Worm (Caenorhabditis elegans) whole organism, midembryonic: ENCODE measurements around the gene aco-2.

Experiments used
- T22C8.4 ChIP-seq: fragments of 200-800 bp; sonication (Bioruptor generic); IDR thresholded peaks from 2 replicates; pipeline ENCODE4 v1.3.6; 2022; ENCODE audit warnings: missing genetic modification characterization, missing compliant biosample characterization
- cog-1 ChIP-seq: sonication (generic microtip); optimal IDR thresholded peaks from 2 replicates; lab custom pipeline; 2016; ENCODE audit warnings: missing genetic modification characterization, missing compliant biosample characterization
- flt-1 ChIP-seq: fragments of 200-800 bp; sonication (Bioruptor generic); IDR thresholded peaks from 2 replicates; pipeline ENCODE4 v1.3.6; 2022; ENCODE audit warnings: missing genetic modification characterization, missing compliant biosample characterization
- klf-2 ChIP-seq: fragments of 200-800 bp; sonication (Bioruptor generic); conservative IDR thresholded peaks from 2 replicates; pipeline ENCODE4 v1.3.6; 2022; ENCODE audit warnings: missing genetic modification reagents, missing genetic modification characterization, missing compliant biosample characterization
- med-1 ChIP-seq: sonication (generic microtip); optimal IDR thresholded peaks from 2 replicates; lab custom pipeline; 2017; ENCODE audit warnings: missing genetic modification characterization, mild to moderate bottlenecking, missing compliant biosample characterization, antibody characterized with exemption, missing genetic modification reagents; ENCODE audit not compliant: insufficient read depth
- ref-1 ChIP-seq: fragments of 200-800 bp; sonication (Bioruptor generic); conservative IDR thresholded peaks from 2 replicates; pipeline ENCODE4 v1.3.6; 2022; ENCODE audit warnings: missing genetic modification reagents, missing genetic modification characterization, missing compliant biosample characterization
- tab-1 ChIP-seq: fragments of 200-800 bp; sonication (Bioruptor generic); IDR thresholded peaks from 2 replicates; pipeline ENCODE4 v1.3.6; 2022; ENCODE audit warnings: missing genetic modification characterization, missing compliant biosample characterization
- ztf-23 ChIP-seq: fragments of 200-800 bp; sonication (Bioruptor generic); IDR thresholded peaks from 2 replicates; pipeline ENCODE4 v1.3.6; 2022; ENCODE audit warnings: missing genetic modification reagents, missing genetic modification characterization, missing compliant biosample characterization
- ztf-29 ChIP-seq: fragments of 200-800 bp; sonication (Bioruptor generic); IDR thresholded peaks from 2 replicates; pipeline ENCODE4 v1.3.6; 2022; ENCODE audit warnings: missing genetic modification reagents, missing genetic modification characterization, missing compliant biosample characterization

Gene aco-2

DNA sequence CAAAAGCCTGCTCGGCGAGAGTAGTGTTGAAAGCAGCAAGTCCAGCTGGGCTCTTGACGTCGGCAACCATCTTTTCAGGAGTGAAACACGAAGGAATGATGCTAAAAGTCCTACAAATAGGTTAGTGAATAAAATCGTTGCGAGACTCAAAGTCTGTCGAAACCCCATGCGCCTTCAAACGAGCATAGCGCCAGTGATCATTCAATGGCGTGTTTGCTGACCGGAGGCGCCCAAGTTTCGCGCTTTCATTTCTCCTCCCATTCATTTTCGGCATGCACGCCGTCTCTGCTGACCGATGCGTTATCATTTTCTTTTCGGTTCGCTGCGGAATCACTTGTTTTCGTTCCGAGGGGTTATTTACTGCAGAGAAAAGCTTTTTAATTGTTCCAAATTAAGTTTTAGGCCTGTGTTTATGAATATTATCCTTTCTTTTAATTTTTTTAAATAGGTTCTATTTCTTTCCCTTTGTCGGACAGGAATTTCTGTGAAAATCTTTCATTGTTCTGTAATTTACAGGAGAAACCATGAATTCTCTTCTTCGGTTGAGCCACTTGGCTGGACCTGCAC is at the start of gene aco-2, which contains the start of gene eef-1B.1:
TSS of gene aco-2 (plus strand) at position 517 of the 567 bp plus-strand sequence.
TSS of gene eef-1B.1 (minus strand) at position 186 of the 567 bp plus-strand sequence.
- no peak for TF ChIP-seq T22C8.4 (GFP tag; lab: Robert Waterston, UW)
- TF ChIP-seq tab-1 (GFP tag; lab: Robert Waterston, UW) = no peak
- peak; percentile 1 for TF ChIP-seq cog-1

DNA sequence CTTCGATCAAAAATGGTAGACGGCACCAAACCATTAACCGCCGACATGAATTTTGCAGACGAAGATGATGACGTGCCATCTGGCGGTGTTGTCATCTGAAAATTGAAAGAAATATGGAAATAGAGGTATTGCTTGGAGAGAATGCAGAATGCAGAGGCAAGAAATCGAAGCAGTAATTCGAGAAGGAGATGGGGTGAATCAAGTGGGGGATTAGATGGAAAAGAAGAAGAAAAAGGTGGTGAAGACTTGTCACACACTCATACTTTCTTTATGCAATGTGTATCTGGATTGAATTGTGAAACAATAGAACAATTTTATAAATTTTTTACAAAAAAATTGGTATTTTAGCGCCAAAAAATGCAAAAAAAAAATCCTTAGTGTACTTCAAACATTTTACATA is 48.7 kb upstream of the aco-2 start, which contains the start of gene tag-250:
TSS of gene tag-250 (minus strand) at position 101 of the 400 bp plus-strand sequence.
- TF ChIP-seq med-1 (GFP tag; lab: Kevin White, UChicago) (no peak), ref-1 (GFP tag; lab: Robert Waterston, UW) (no peak), tab-1 (GFP tag; lab: Robert Waterston, UW) (no peak), flt-1 (GFP tag; lab: Robert Waterston, UW) (no peak), ztf-29 (GFP tag; lab: Robert Waterston, UW) (no peak), klf-2 (GFP tag; lab: Robert Waterston, UW) (no peak), T22C8.4 (GFP tag; lab: Robert Waterston, UW) (no peak), cog-1 (no peak), ztf-23 (no peak)

DNA sequence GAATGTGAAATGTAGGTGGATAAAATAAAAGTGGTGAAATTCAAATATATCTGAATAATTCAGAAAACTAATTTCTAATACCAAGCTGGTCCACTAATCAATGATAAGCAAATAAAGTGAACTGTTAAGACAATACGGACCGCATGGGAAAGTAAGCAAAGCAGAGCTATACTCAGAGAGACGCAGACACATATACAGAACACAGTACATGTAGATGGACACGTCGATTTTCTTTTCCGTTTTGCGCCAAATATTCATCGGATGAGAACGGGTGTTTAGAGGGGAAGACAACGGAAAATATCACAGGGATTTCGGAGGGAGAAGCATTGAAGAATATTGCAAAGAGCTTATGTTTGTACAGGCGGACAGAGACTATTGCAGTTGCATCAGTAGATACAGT is 47.5 kb upstream of the aco-2 start:
- TF ChIP-seq T22C8.4 (GFP tag; lab: Robert Waterston, UW) = no peak
- no peak for TF ChIP-seq klf-2 (GFP tag; lab: Robert Waterston, UW)
- TF ChIP-seq med-1 (GFP tag; lab: Kevin White, UChicago) = no peak
- no peak for TF ChIP-seq flt-1 (GFP tag; lab: Robert Waterston, UW)
- TF ChIP-seq ztf-23 = no peak
- TF ChIP-seq ztf-29 (GFP tag; lab: Robert Waterston, UW) = no peak
- no peak for TF ChIP-seq tab-1 (GFP tag; lab: Robert Waterston, UW)
- TF ChIP-seq ref-1 (GFP tag; lab: Robert Waterston, UW) = no peak
- TF ChIP-seq cog-1 = no peak

DNA sequence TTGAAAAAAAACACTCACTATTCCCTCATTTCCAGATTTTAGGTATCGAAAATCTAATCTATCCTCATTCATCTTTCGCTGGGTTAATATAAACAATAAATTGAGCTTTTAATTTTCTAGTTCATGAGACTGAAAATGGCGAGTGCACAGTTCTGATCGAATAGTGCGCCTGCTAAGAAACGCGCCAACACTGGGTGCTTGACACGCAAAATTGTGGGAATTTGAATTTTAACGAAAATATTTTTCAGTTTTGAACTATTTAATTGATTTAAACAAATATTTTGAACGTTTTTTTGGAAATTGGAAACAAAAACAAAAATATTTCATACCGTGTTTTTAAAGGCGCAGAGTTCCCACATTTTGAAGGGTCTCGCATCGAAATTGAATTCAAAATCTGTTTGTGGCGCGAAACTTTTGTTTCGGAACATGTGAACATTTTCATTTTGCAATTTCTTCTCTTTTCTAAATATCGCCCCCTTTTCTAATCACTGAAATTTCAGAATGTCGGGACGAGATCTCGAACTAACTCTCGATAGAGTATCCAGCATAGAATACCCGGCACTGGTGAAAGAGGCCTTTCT is 44.9 kb upstream of the aco-2 start, which contains the start of the genes C29E4.13 and npp-15:
TSS of gene C29E4.13 (minus strand) at position 169 of the 581 bp plus-strand sequence.
TSS of gene npp-15 (plus strand) at position 495 of the 581 bp plus-strand sequence.
- TF ChIP-seq med-1 (GFP tag; lab: Kevin White, UChicago) (no peak), cog-1 (no peak), klf-2 (GFP tag; lab: Robert Waterston, UW) (no peak), ztf-29 (GFP tag; lab: Robert Waterston, UW) (no peak), flt-1 (GFP tag; lab: Robert Waterston, UW) (no peak), tab-1 (GFP tag; lab: Robert Waterston, UW) (no peak), T22C8.4 (GFP tag; lab: Robert Waterston, UW) (no peak), ztf-23 (no peak), ref-1 (GFP tag; lab: Robert Waterston, UW) (no peak)

DNA sequence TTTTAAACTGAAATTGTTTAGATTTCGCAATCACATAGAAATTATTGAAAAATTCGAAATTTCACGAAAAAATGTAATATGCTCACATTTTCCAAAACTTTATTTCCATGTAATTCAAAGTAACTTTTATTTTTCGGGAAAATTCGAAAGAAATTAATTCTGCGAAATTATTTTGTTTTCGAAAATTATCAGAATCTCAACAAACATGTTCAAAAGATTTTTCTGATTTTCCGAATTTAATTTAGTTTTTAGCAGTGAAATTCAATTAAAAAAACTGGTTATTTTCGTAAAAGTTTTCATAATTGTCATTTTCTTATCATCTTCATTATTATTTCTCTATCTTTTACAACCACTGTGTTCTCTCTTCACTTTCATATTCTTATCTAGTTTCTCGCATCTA is 40.3 kb upstream of the aco-2 start, which contains the start of gene ran-2:
TSS of gene ran-2 (plus strand) at position 301 of the 400 bp plus-strand sequence.
- TF ChIP-seq med-1 (GFP tag; lab: Kevin White, UChicago) (no peak), ref-1 (GFP tag; lab: Robert Waterston, UW) (no peak), T22C8.4 (GFP tag; lab: Robert Waterston, UW) (no peak), ztf-23 (no peak), ztf-29 (GFP tag; lab: Robert Waterston, UW) (no peak), cog-1 (no peak), tab-1 (GFP tag; lab: Robert Waterston, UW) (no peak), flt-1 (GFP tag; lab: Robert Waterston, UW) (no peak), klf-2 (GFP tag; lab: Robert Waterston, UW) (no peak)

DNA sequence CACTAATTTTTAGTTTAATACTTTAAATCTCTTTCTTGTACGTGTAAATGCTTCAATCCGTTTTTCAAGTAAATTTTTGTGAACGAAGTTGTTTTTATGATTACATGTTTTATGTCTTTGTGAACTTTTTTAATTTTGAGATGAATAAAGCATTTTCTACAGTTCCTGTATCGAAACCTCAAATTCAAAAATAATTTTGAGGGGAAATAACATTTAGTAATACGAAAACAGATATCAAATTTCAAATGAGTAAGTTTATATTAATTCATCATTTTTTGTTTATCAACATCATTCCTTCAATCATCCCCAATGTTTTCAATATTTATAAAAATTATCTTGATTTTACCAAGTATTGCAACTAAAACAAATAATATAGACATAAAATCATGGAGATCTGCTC is 36.0 kb upstream of the aco-2 start, which contains the start of gene C29E4.10:
TSS of gene C29E4.10 (plus strand) at position 301 of the 400 bp plus-strand sequence.
- TF ChIP-seq tab-1 (GFP tag; lab: Robert Waterston, UW) = no peak
- TF ChIP-seq ref-1 (GFP tag; lab: Robert Waterston, UW) = no peak
- TF ChIP-seq T22C8.4 (GFP tag; lab: Robert Waterston, UW) = no peak
- no peak for TF ChIP-seq flt-1 (GFP tag; lab: Robert Waterston, UW)
- TF ChIP-seq klf-2 (GFP tag; lab: Robert Waterston, UW) = no peak
- TF ChIP-seq ztf-23 = no peak
- TF ChIP-seq cog-1 = no peak
- no peak for TF ChIP-seq med-1 (GFP tag; lab: Kevin White, UChicago)
- TF ChIP-seq ztf-29 (GFP tag; lab: Robert Waterston, UW) = no peak

DNA sequence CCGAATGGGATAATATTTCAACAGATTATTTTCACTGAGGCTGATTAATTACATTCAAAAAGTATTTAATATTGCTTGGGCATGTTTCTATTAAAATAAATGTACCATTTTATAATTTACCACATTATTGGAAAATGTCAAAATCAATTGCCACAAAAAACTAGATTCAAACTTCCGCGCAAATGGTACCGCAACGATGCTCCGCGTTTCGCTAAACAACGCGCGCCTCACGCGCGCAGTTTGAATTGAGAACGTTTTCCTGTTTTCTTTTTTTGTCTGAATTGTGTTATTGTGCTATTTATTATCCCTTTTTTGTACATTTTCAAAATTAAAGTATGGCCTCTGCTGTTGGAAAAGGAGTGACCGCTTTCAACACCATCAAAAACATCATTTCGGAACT is 32.7 kb upstream of the aco-2 start, which contains the start of gene C29E4.12:
TSS of gene C29E4.12 (plus strand) at position 333 of the 400 bp plus-strand sequence.
- no peak for TF ChIP-seq flt-1 (GFP tag; lab: Robert Waterston, UW)
- no peak for TF ChIP-seq ztf-23
- no peak for TF ChIP-seq cog-1
- TF ChIP-seq tab-1 (GFP tag; lab: Robert Waterston, UW) = no peak
- TF ChIP-seq med-1 (GFP tag; lab: Kevin White, UChicago) = no peak
- TF ChIP-seq T22C8.4 (GFP tag; lab: Robert Waterston, UW) = no peak
- no peak for TF ChIP-seq ztf-29 (GFP tag; lab: Robert Waterston, UW)
- TF ChIP-seq klf-2 (GFP tag; lab: Robert Waterston, UW) = no peak
- no peak for TF ChIP-seq ref-1 (GFP tag; lab: Robert Waterston, UW)

DNA sequence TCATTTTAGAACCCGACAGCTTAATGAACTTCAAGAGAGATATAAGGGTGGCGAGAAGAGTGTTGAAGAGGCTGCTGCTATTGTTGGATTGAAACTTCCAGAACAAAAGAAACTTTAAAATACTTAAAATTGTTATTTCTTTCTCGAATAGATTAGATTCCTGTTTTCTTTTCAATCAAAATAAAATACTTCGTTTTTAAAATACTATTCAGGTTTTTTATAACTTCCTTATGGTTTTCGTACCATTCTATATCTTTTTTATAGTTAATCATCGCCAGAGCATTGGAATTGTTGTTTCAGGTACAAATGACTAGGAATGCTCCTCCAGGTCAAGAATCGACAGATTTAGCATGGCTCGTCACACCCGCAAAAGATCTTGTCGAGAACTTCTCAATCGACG is 32.1 kb upstream of the aco-2 start, which contains the start of gene kle-2:
TSS of gene kle-2 (plus strand) at position 301 of the 400 bp plus-strand sequence.
- no peak for TF ChIP-seq med-1 (GFP tag; lab: Kevin White, UChicago)
- no peak for TF ChIP-seq ref-1 (GFP tag; lab: Robert Waterston, UW)
- no peak for TF ChIP-seq klf-2 (GFP tag; lab: Robert Waterston, UW)
- TF ChIP-seq flt-1 (GFP tag; lab: Robert Waterston, UW) = no peak

DNA sequence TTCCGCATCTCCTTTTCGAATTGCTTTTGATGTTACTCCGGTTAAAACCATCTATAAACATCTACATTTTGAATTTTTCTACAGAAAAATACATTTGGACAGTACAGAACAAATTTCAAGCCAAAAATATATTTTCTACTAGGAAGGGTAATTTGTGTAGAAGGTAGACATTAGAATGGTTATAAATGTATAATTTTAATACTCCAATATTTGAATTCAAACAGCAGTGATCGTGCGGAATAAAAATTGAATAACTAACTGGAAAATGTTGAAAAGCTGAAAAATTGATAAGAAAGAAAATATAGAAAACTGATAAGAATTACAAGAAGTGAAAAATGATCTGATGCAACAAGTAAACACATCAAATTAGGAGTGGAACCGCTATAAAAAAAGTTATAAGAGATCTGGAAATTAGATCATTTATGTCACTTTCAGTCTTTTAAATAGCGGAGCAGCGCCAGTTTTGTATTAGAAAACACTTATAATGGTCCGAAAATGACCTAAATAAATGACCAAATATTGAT is 26.5 kb upstream of the aco-2 start, which contains the start of gene gsto-1:
TSS of gene gsto-1 (minus strand) at position 51 of the 524 bp plus-strand sequence.
- TF ChIP-seq ref-1 (GFP tag; lab: Robert Waterston, UW) (no peak), med-1 (GFP tag; lab: Kevin White, UChicago) (no peak), ztf-23 (no peak), tab-1 (GFP tag; lab: Robert Waterston, UW) (no peak), klf-2 (GFP tag; lab: Robert Waterston, UW) (no peak), ztf-29 (GFP tag; lab: Robert Waterston, UW) (no peak), flt-1 (GFP tag; lab: Robert Waterston, UW) (no peak), cog-1 (no peak), T22C8.4 (GFP tag; lab: Robert Waterston, UW) (no peak)
